Worm (Caenorhabditis elegans): ENCODE data around the gene twk-6.

DNA sequence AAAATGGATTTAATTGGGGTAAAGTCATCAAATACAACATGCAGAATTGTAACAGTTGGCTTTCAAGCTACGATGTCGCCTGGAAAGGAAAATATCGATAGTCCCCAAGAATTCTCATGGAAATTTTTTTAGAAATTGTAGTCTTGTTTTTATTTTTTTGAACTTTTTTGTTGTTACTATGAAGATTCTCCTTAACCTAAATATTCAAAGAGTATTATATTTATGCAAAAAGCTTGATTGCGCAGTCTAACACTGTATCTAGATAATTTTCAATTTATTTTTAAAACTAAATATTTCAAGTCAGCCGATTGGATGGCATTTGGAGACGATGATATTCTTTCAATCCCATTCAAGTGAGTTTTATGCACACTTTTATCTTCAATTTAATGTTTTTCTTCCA is 37.5 kb upstream of the twk-6 start, which contains the start of gene pgap-2:
- TF ChIP-seq lin-35 (GFP tag; optimal IDR thresholded peaks at IDR 0.05), result no peak
- no peak for TF ChIP-seq dpl-1 (GFP tag; optimal IDR thresholded peaks at IDR 0.05)

Data from whole organism, young adult.